Fruit fly (Drosophila melanogaster): ENCODE measurements around the gene hob.

hob gene

DNA sequence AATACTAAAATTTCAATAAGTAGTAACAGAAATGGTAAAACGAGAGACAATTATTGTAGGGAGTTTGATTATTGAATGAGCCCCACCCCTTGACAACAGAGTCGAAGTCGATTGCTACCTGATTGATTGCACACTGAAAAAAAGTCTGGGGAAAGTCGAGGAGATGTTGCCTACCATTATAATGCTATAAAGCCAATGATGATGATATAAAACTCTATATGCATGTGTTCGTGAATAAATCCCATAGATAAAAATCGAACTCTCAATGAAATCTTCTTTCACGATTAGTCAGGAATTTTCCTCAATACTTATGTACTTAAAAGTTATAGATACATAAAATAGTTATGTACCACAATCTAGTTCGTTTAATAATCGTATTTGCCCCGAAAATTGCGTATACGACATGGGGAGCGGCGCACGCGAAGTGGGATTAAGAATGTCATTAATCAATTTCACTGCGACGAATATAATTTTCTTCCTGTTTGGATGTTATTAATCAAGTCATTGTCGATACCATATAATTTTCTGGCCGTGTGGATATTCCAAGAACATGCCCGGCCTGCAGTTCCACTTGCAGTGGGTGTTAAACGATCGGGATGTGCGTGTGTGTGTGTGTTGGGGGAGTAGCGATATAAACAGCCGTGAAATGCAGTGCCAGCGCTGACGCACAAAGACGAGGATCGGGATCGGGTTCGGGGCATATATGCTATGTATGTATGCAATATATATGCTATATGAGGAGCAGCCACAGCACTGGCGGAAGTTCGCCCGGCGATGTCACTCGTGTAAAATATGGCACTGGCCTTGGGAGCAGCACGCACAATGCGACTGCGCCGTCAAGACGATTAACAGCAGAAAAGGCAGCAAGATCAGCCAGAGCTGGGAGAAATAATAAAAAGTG lies 25.8 kb upstream of the hob start, which contains the start of gene CG12078:
Gene CG12078, minus strand, starts transcription at position 51 of the 901 bp plus-strand sequence.
- TF ChIP-seq CG13204 (GFP tag; optimal IDR thresholded peaks at IDR 0.05) (no peak), CG4496 (GFP tag; IDR thresholded peaks at IDR 0.05) (no peak), CG8159 (tag; optimal IDR thresholded peaks at IDR 0.05) (peak; percentile 16), Pif1A (GFP tag; optimal IDR thresholded peaks at IDR 0.05) (peak; percentile 7), CG9948 (tag; optimal IDR thresholded peaks at IDR 0.05) (peak; percentile 23), EcR (GFP tag; optimal IDR thresholded peaks at IDR 0.05) (peak; percentile 93)

DNA sequence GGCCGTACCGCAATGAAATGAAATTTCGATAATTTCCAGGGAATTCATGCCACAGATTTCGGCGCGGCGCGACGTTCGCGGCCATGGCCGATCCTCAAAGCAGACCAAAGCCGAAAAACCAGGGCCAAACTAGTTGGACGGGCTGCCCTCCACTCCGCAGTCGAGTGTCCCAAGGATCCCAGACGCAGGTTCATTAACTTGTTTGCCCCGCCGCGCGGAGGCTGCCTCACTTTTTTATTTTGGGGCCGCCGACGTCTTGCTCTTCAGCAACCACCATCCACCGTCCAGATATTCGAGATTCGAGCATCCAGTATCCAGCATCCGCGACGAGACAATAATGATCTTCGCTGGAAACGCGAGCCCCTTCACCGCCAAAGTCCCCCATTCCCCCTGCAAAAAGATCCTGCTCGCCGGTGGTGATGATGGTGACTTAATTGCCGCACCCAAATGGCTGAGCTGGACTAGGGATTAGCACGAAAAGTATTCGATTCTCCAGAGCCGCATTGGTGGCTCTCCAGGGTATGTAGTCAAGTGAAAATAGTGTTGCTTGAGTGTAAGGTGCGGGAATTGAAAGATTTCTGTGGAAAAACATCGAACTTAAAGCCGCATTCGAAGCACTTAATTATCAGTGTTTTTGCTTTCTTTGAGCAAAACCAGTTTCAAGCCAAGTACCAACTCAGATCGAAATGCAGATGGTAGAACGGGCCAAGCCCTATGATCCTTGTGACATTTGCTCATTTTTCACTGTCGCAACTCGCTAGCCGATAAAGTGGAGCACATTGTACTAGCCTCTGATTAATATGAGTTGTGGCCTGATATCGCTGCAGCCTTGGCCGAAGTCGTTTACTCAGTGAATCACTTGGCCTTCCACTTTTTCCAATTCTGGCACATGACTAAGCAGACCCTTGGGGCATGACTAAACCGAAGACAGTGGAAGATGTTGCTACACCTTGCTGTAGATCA lies 23.7 kb upstream of the hob start:
- TF ChIP-seq Ets98B (GFP tag; IDR thresholded peaks at IDR 0.05): no peak
- peak; percentile 9 for TF ChIP-seq Pif1B (GFP tag; optimal IDR thresholded peaks at IDR 0.05)
- peak; percentile 6 for TF ChIP-seq CG8159 (tag; optimal IDR thresholded peaks at IDR 0.05)
- no peak for TF ChIP-seq D1 (tag; optimal IDR thresholded peaks at IDR 0.05)
- no peak for TF ChIP-seq CG12605 (GFP tag; IDR thresholded peaks at IDR 0.05)
- peak; percentile 8 for TF ChIP-seq CG34367 (tag; optimal IDR thresholded peaks at IDR 0.05)
- peak; percentile 94 for TF ChIP-seq EcR (GFP tag; optimal IDR thresholded peaks at IDR 0.05)
- no peak for TF ChIP-seq CG10348 (GFP tag; IDR thresholded peaks at IDR 0.05)
- no peak for TF ChIP-seq CG8301 (tag; optimal IDR thresholded peaks at IDR 0.05)
- TF ChIP-seq CG4496 (GFP tag; IDR thresholded peaks at IDR 0.05): no peak
- peak; percentile 83 for TF ChIP-seq Snoo (tag; optimal IDR thresholded peaks at IDR 0.05)
- TF ChIP-seq Pif1A (GFP tag; optimal IDR thresholded peaks at IDR 0.05): peak; percentile 10
- TF ChIP-seq CG13204 (GFP tag; optimal IDR thresholded peaks at IDR 0.05): peak; percentile 53
- peak; percentile 4 for TF ChIP-seq CG14655 (GFP tag; optimal IDR thresholded peaks at IDR 0.05)
- no peak for TF ChIP-seq rn (GFP tag; IDR thresholded peaks at IDR 0.05)
- 0 out of 3 replicates have a peak, but pooled peaks have one; percentile 25 for TF ChIP-seq fd96Ca (GFP tag; IDR thresholded peaks at IDR 0.05)
- TF ChIP-seq CG32121 (GFP tag; IDR thresholded peaks at IDR 0.05): 0 out of 2 replicates have a peak, but pooled peaks have one; percentile 12
- TF ChIP-seq CG9948 (tag; optimal IDR thresholded peaks at IDR 0.05): no peak
- TF ChIP-seq CG17806 (tag; optimal IDR thresholded peaks at IDR 0.05): no peak
- peak; percentile 24 for TF ChIP-seq CG15710 (tag; optimal IDR thresholded peaks at IDR 0.05)
- no peak for TF ChIP-seq gl (tag; optimal IDR thresholded peaks at IDR 0.05)

- TF ChIP-seq rn (GFP tag; IDR thresholded peaks at IDR 0.05) (no peak), EcR (GFP tag; optimal IDR thresholded peaks at IDR 0.05) (peak; percentile 97)
Observed at dm6 chr3L:3241368-3241640, 22.6 kb upstream of the hob start.

- peak; percentile 71 for TF ChIP-seq CG12605 (GFP tag; IDR thresholded peaks at IDR 0.05)
- TF ChIP-seq EcR (GFP tag; optimal IDR thresholded peaks at IDR 0.05): peak; percentile 60
- peak; percentile 71; the same call in 2 of the 3 replicates for TF ChIP-seq fd96Ca (GFP tag; IDR thresholded peaks at IDR 0.05)
- peak; percentile 97 for TF ChIP-seq CG13204 (GFP tag; optimal IDR thresholded peaks at IDR 0.05)
- TF ChIP-seq CG15710 (tag; optimal IDR thresholded peaks at IDR 0.05): peak; percentile 99
- TF ChIP-seq CG8159 (tag; optimal IDR thresholded peaks at IDR 0.05): peak; percentile 99
- peak; percentile 95 for TF ChIP-seq D1 (tag; optimal IDR thresholded peaks at IDR 0.05)
- peak; percentile 90 for TF ChIP-seq Pif1B (GFP tag; optimal IDR thresholded peaks at IDR 0.05)
- peak; percentile 69 for TF ChIP-seq Ets98B (GFP tag; IDR thresholded peaks at IDR 0.05)
- TF ChIP-seq CG10348 (GFP tag; IDR thresholded peaks at IDR 0.05): no peak
- TF ChIP-seq CG34367 (tag; optimal IDR thresholded peaks at IDR 0.05): peak; percentile 97
- TF ChIP-seq CG8301 (tag; optimal IDR thresholded peaks at IDR 0.05): peak; percentile 84
- peak; percentile 87 for TF ChIP-seq gl (tag; optimal IDR thresholded peaks at IDR 0.05)
- TF ChIP-seq CG14655 (GFP tag; optimal IDR thresholded peaks at IDR 0.05): peak; percentile 95
- TF ChIP-seq CG32121 (GFP tag; IDR thresholded peaks at IDR 0.05): peak; percentile 73
- peak; percentile 84 for TF ChIP-seq CG4496 (GFP tag; IDR thresholded peaks at IDR 0.05)
- peak; percentile 79 for TF ChIP-seq rn (GFP tag; IDR thresholded peaks at IDR 0.05)
- peak; percentile 87 for TF ChIP-seq Snoo (tag; optimal IDR thresholded peaks at IDR 0.05)
- TF ChIP-seq Pif1A (GFP tag; optimal IDR thresholded peaks at IDR 0.05): peak; percentile 91
- TF ChIP-seq CG17806 (tag; optimal IDR thresholded peaks at IDR 0.05): peak; percentile 97
- TF ChIP-seq CG9948 (tag; optimal IDR thresholded peaks at IDR 0.05): peak; percentile 98
Observed at dm6 chr3L:3240597-3241367, 22.1 kb upstream of the hob start.

All from whole organism, pupa.